Worm (Caenorhabditis elegans) whole organism, young adult: ENCODE data around the gene maoc-1.

Source experiments
- B0336.3 ChIP-seq: fragments of 200-800 bp; sonication (Bioruptor generic); IDR thresholded peaks from 2 replicates; pipeline ENCODE4 v1.3.6; 2022; ENCODE audit warnings: missing genetic modification characterization, missing compliant biosample characterization
- F33H1.4 ChIP-seq: fragments of 200-800 bp; sonication (Bioruptor generic); IDR thresholded peaks from 2 replicates; pipeline ENCODE4 v1.3.6; 2022; ENCODE audit warnings: missing genetic modification reagents, missing genetic modification characterization, missing compliant biosample characterization
- F55B11.4 ChIP-seq: sonication (generic microtip); optimal IDR thresholded peaks from 2 replicates; lab custom pipeline; 2016; ENCODE audit warnings: missing compliant biosample characterization, missing genetic modification characterization, borderline replicate concordance; ENCODE audit not compliant: insufficient read depth
- T07F8.4 ChIP-seq: sonication (generic microtip); optimal IDR thresholded peaks from 2 replicates; lab custom pipeline; 2016; ENCODE audit warnings: mild to moderate bottlenecking, missing genetic modification characterization, moderate library complexity, missing compliant biosample characterization
- aptf-2 ChIP-seq: fragments of 200-800 bp; sonication (Bioruptor generic); conservative IDR thresholded peaks from 2 replicates; pipeline ENCODE4 v1.3.6; 2022; ENCODE audit warnings: missing genetic modification reagents, missing genetic modification characterization, missing compliant biosample characterization
- aptf-3 ChIP-seq: fragments of 200-800 bp; sonication (Bioruptor generic); IDR thresholded peaks from 2 replicates; pipeline ENCODE4 v1.3.6; 2022; ENCODE audit warnings: missing genetic modification characterization, missing compliant biosample characterization
- attf-6 ChIP-seq: fragments of 200-800 bp; sonication (Bioruptor generic); IDR thresholded peaks from 2 replicates; pipeline ENCODE4 v1.3.6; 2022; ENCODE audit warnings: missing genetic modification reagents, missing genetic modification characterization, missing compliant biosample characterization
- ceh-27 ChIP-seq: fragments of 200-800 bp; sonication (Bioruptor generic); optimal IDR thresholded peaks from 2 replicates; lab custom pipeline; 2018; ENCODE audit warnings: mild to moderate bottlenecking, missing genetic modification characterization, moderate library complexity, missing compliant biosample characterization
- egl-18 ChIP-seq: fragments of 200-800 bp; sonication (Bioruptor generic); IDR thresholded peaks from 2 replicates; pipeline ENCODE4 v1.3.6; 2022; ENCODE audit warnings: missing genetic modification reagents, missing genetic modification characterization, missing compliant biosample characterization
- egl-44 ChIP-seq: fragments of 200-800 bp; sonication (Bioruptor generic); IDR thresholded peaks from 2 replicates; pipeline ENCODE4 v1.3.6; 2022; ENCODE audit warnings: missing genetic modification reagents, missing genetic modification characterization, missing compliant biosample characterization
- egrh-3 ChIP-seq: fragments of 200-800 bp; sonication (Bioruptor generic); IDR thresholded peaks from 2 replicates; pipeline ENCODE4 v1.3.6; 2022; ENCODE audit warnings: missing genetic modification reagents, missing genetic modification characterization, missing compliant biosample characterization
- ekl-4 ChIP-seq: fragments of 200-800 bp; sonication (Bioruptor generic); IDR thresholded peaks from 2 replicates; pipeline ENCODE4 v1.3.6; 2022; ENCODE audit warnings: missing genetic modification reagents, missing genetic modification characterization, missing compliant biosample characterization
- fkh-3 ChIP-seq: sonication (generic microtip); optimal IDR thresholded peaks from 2 replicates; lab custom pipeline; 2016; ENCODE audit warnings: mild to moderate bottlenecking, missing genetic modification characterization, missing compliant biosample characterization
- hlh-12 ChIP-seq: sonication (generic microtip); optimal IDR thresholded peaks from 2 replicates; lab custom pipeline; 2016; ENCODE audit warnings: missing genetic modification characterization, missing compliant biosample characterization
- lin-54 ChIP-seq: fragments of 200-800 bp; sonication (Bioruptor generic); optimal IDR thresholded peaks from 2 replicates; lab custom pipeline; 2018; ENCODE audit warnings: mild to moderate bottlenecking, missing genetic modification characterization, missing compliant biosample characterization
- lsy-27 ChIP-seq: sonication (generic microtip); optimal IDR thresholded peaks from 2 replicates; lab custom pipeline; 2017; ENCODE audit warnings: missing genetic modification characterization, mild to moderate bottlenecking, missing compliant biosample characterization, antibody characterized with exemption, missing genotype, borderline replicate concordance; ENCODE audit not compliant: insufficient read depth
- madf-6 ChIP-seq: fragments of 200-800 bp; sonication (Bioruptor generic); IDR thresholded peaks from 2 replicates; pipeline ENCODE4 v1.3.6; 2022; ENCODE audit warnings: missing genetic modification reagents, missing genetic modification characterization, missing compliant biosample characterization
- mcd-1 ChIP-seq: fragments of 200-800 bp; sonication (Bioruptor generic); IDR thresholded peaks from 2 replicates; pipeline ENCODE4 v1.3.6; 2022; ENCODE audit warnings: missing genetic modification reagents, missing genetic modification characterization, missing compliant biosample characterization
- rpc-1 ChIP-seq, 2 experiments: fragments of 150-350 bp in 1 of 2; sonication (generic microtip) in 1 of 2; optimal IDR thresholded peaks; 2 replicates each; lab custom pipeline; 2014 to 2018; ENCODE audit warnings: missing biosample characterization in 1 of 2, missing genetic modification characterization in 1 of 2, missing genetic modification reagents in 1 of 2, missing genotype in 1 of 2
- snpc-1.1 ChIP-seq: sonication (generic microtip); optimal IDR thresholded peaks from 2 replicates; lab custom pipeline; 2017; ENCODE audit warnings: missing genetic modification characterization, mild to moderate bottlenecking, missing compliant biosample characterization, antibody characterized with exemption, moderate library complexity, missing genotype, missing genetic modification reagents; ENCODE audit not compliant: insufficient read depth
- snpc-3.4 ChIP-seq: sonication (generic microtip); optimal IDR thresholded peaks from 2 replicates; lab custom pipeline; 2017; ENCODE audit warnings: missing genetic modification characterization, mild to moderate bottlenecking, missing compliant biosample characterization, antibody characterized with exemption, moderate library complexity, missing genotype, missing genetic modification reagents
- snpc-4 ChIP-seq, 5 experiments: fragments of 150-350 bp in 1 of 5; sonication (generic microtip) in 4 of 5; optimal IDR thresholded peaks; 2 replicates each; lab custom pipeline; 2014 to 2018; ENCODE audit warnings: missing genetic modification characterization in 5 of 5, missing biosample characterization in 3 of 5, antibody characterized with exemption in 2 of 5, mild to moderate bottlenecking in 2 of 5, missing compliant biosample characterization in 2 of 5, missing genotype in 2 of 5, moderate library complexity in 2 of 5, missing genetic modification reagents in 1 of 5
- tbp1 ChIP-seq: fragments of 200-800 bp; sonication (Bioruptor generic); optimal IDR thresholded peaks from 2 replicates; lab custom pipeline; 2018; ENCODE audit warnings: mild to moderate bottlenecking, missing genetic modification characterization, missing compliant biosample characterization
- tbx-9 ChIP-seq: sonication (generic microtip); optimal IDR thresholded peaks from 2 replicates; lab custom pipeline; 2016; ENCODE audit warnings: borderline replicate concordance, missing genetic modification characterization, inconsistent platforms, missing compliant biosample characterization
- tlf-1 ChIP-seq: fragments of 200-800 bp; sonication (Bioruptor generic); optimal IDR thresholded peaks from 2 replicates; lab custom pipeline; 2018; ENCODE audit warnings: mild to moderate bottlenecking, missing genetic modification characterization, missing compliant biosample characterization
- unc-62 ChIP-seq: fragments of 150-350 bp; optimal IDR thresholded peaks from 2 replicates; lab custom pipeline; 2014; ENCODE audit warnings: missing biosample characterization, missing genetic modification reagents, missing genetic modification characterization
- xnd-1 ChIP-seq: sonication (generic microtip); optimal IDR thresholded peaks from 2 replicates; lab custom pipeline; 2016; ENCODE audit warnings: missing genotype, missing genetic modification reagents, missing genetic modification characterization, missing compliant biosample characterization
- ztf-18 ChIP-seq: sonication (generic microtip); optimal IDR thresholded peaks from 2 replicates; lab custom pipeline; 2016; ENCODE audit warnings: missing genotype, mild to moderate bottlenecking, missing genetic modification characterization, missing compliant biosample characterization
- ztf-25 ChIP-seq: fragments of 200-800 bp; sonication (Bioruptor generic); IDR thresholded peaks from 2 replicates; pipeline ENCODE4 v1.3.6; 2022; ENCODE audit warnings: missing genetic modification reagents, missing genetic modification characterization, missing compliant biosample characterization
- ztf-6 ChIP-seq: fragments of 200-800 bp; sonication (Bioruptor generic); IDR thresholded peaks from 2 replicates; pipeline ENCODE4 v1.3.6; 2022; ENCODE audit warnings: missing genetic modification reagents, missing genetic modification characterization, missing compliant biosample characterization

Gene maoc-1

ce11 chrII:7168712-7169111 lies 27.4 kb upstream of the maoc-1 start, which contains the start of gene col-36:
col-36 (minus strand) TSS chrII:7168812.
- TF ChIP-seq ztf-6 (no peak), fkh-3 (tag; lab: Kevin White, UChicago) (no peak)
- TF ChIP-seq, all 124 proteins: peak for 0

- TF ChIP-seq rpc-1 (optimal IDR thresholded peaks at IDR 0.05; lab: Kevin White, UChicago) (no peak), rpc-1 (tag; optimal IDR thresholded peaks at IDR 0.05; lab: Kevin White, UChicago) (no peak), F55B11.4 (tag; lab: Kevin White, UChicago) (no peak), snpc-1.1 (tag; lab: Kevin White, UChicago) (peak; percentile 86), egl-44 (no peak), snpc-4 (GFP tag; optimal IDR thresholded peaks at IDR 0.05; lab: Kevin White, UChicago) (peak; percentile 70), snpc-4 (tag; optimal IDR thresholded peaks at IDR 0.05; lab: Kevin White, UChicago) (peak in 3 of 4 experiments; percentile 82 to 86 (median 84)), aptf-2 (GFP tag; lab: Robert Waterston, UW) (0 out of 2 replicates have a peak, but pooled peaks have one; percentile 60), egl-18 (GFP tag; lab: Robert Waterston, UW) (0 out of 2 replicates have a peak, but pooled peaks have one; percentile 41), ztf-25 (0 out of 2 replicates have a peak, but pooled peaks have one; percentile 30), aptf-3 (GFP tag; lab: Robert Waterston, UW) (no peak), snpc-3.4 (tag; lab: Kevin White, UChicago) (peak; percentile 45), tbp1 (GFP tag; lab: Kevin White, UChicago) (peak; percentile 29)
Observed at ce11 chrII:7171305-7171998, 24.6 kb upstream of the maoc-1 start, which contains the start of gene dyf-13. dyf-13 (minus strand) TSS chrII:7171355.

DNA sequence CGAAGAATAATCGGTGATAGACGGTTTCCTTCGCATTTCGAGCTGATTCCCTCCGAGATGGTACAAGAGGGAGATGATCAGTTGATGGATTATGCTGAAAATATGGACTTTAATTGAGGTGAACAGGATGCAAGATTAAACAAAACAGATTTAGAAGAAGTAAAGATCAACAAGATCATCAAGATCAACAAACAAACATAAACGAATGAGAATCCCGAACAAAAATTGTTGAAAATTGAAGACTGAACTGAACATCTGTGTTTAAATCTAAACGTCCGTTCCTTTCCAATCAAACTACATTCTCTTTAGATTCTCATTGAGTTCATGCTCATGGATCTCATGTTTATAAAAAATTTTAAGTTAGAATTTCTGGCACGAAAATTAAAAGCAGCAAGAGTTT lies 21.2 kb upstream of the maoc-1 start, which contains the start of gene glc-4:
Gene glc-4 (minus strand): TSS at position 101 of the 400 bp plus-strand sequence.
- TF ChIP-seq rpc-1 (optimal IDR thresholded peaks at IDR 0.05; lab: Kevin White, UChicago) (no peak), rpc-1 (tag; optimal IDR thresholded peaks at IDR 0.05; lab: Kevin White, UChicago) (no peak), unc-62 (GFP tag; lab: Kevin White, UChicago) (no peak), ztf-18 (tag; lab: Kevin White, UChicago) (no peak), ztf-25 (no peak), xnd-1 (no peak), madf-6 (GFP tag; lab: Robert Waterston, UW) (no peak), attf-6 (GFP tag; lab: Robert Waterston, UW) (no peak), lsy-27 (tag; lab: Kevin White, UChicago) (no peak), mcd-1 (GFP tag; lab: Robert Waterston, UW) (no peak), ekl-4 (GFP tag; lab: Robert Waterston, UW) (no peak), F33H1.4 (no peak), lin-54 (GFP tag; lab: Kevin White, UChicago) (no peak), egrh-3 (GFP tag; lab: Robert Waterston, UW) (no peak), hlh-12 (tag; lab: Kevin White, UChicago) (no peak), tlf-1 (no peak), tbx-9 (tag; lab: Kevin White, UChicago) (no peak), T07F8.4 (no peak), B0336.3 (GFP tag; lab: Robert Waterston, UW) (no peak)

ce11 chrII:7176108-7176507 lies 20.0 kb upstream of the maoc-1 start:
- TF ChIP-seq ceh-27 (GFP tag; lab: Kevin White, UChicago), result peak; percentile 18
- no peak for TF ChIP-seq egrh-3 (GFP tag; lab: Robert Waterston, UW)
- TF ChIP-seq, all 124 proteins: peak for 1
